Fruit fly (Drosophila melanogaster) whole organism, embryonic: ENCODE results near the gene CG43248.

Source experiments
- Aef1 ChIP-seq: fragments of 200-800 bp; sonication (Bioruptor generic); IDR thresholded peaks from 3 replicates; pipeline ENCODE4 v1.3.6; 2022; ENCODE audit warnings: missing biosample characterization, missing genetic modification characterization
- CG12744 ChIP-seq: fragments of 200-800 bp; sonication (Bioruptor generic); optimal IDR thresholded peaks from 2 replicates; lab custom pipeline; 2016; ENCODE audit warnings: missing biosample characterization, missing genetic modification characterization
- CG12769 ChIP-seq: fragments of 200-800 bp; sonication (Bioruptor generic); optimal IDR thresholded peaks from 2 replicates; lab custom pipeline; 2019; ENCODE audit warnings: missing biosample characterization, mild to moderate bottlenecking, missing genetic modification characterization, moderate library complexity
- CG13287 ChIP-seq: fragments of 200-800 bp; sonication (Bioruptor generic); IDR thresholded peaks from 2 replicates; pipeline ENCODE4 v1.3.6; 2022; ENCODE audit warnings: missing biosample characterization, missing genetic modification characterization; ENCODE audit not compliant: partially characterized antibody
- CG13624 ChIP-seq: fragments of 200-800 bp; sonication (Bioruptor generic); optimal IDR thresholded peaks from 2 replicates; lab custom pipeline; 2016; ENCODE audit warnings: missing biosample characterization, missing genetic modification characterization
- CG14014 ChIP-seq: fragments of 200-800 bp; sonication (Bioruptor generic); IDR thresholded peaks from 2 replicates; pipeline ENCODE4 v1.3.6; 2022; ENCODE audit warnings: missing biosample characterization, missing genetic modification characterization
- CG14860 ChIP-seq: fragments of 200-800 bp; sonication (Bioruptor generic); IDR thresholded peaks from 3 replicates; pipeline ENCODE4 v1.3.6; 2022; ENCODE audit warnings: missing biosample characterization, missing genetic modification characterization; ENCODE audit not compliant: partially characterized antibody
- CG17612 ChIP-seq: fragments of 200-800 bp; sonication (Bioruptor generic); IDR thresholded peaks from 2 replicates; pipeline ENCODE4 v1.3.6; 2022; ENCODE audit warnings: missing biosample characterization, missing genetic modification characterization
- CG17829 ChIP-seq: fragments of 200-800 bp; optimal IDR thresholded peaks from 2 replicates; lab custom pipeline; 2019; ENCODE audit warnings: missing biosample characterization, mild to moderate bottlenecking, missing genetic modification characterization, moderate library complexity
- CG1792 ChIP-seq: fragments of 200-800 bp; sonication (Bioruptor generic); optimal IDR thresholded peaks from 2 replicates; lab custom pipeline; 2016; ENCODE audit warnings: missing biosample characterization, missing genetic modification characterization
- CG18011 ChIP-seq: fragments of 200-800 bp; sonication (Bioruptor generic); optimal IDR thresholded peaks from 2 replicates; lab custom pipeline; 2017; ENCODE audit warnings: missing biosample characterization, missing genetic modification characterization, mild to moderate bottlenecking, moderate library complexity, missing genotype
- CG2199 ChIP-seq: fragments of 200-800 bp; sonication (Bioruptor generic); IDR thresholded peaks from 3 replicates; pipeline ENCODE4 v1.3.6; 2022; ENCODE audit warnings: missing biosample characterization, missing genetic modification characterization
- CG2712 ChIP-seq: fragments of 200-800 bp; optimal IDR thresholded peaks from 3 replicates; lab custom pipeline; 2019; ENCODE audit warnings: missing biosample characterization, mild to moderate bottlenecking, missing genetic modification characterization, moderate library complexity
- CG30020 ChIP-seq: fragments of 200-800 bp; optimal IDR thresholded peaks from 2 replicates; lab custom pipeline; 2019; ENCODE audit warnings: missing biosample characterization, mild to moderate bottlenecking, missing genetic modification characterization, moderate library complexity
- CG30431 ChIP-seq: fragments of 200-800 bp; sonication (Bioruptor generic); optimal IDR thresholded peaks from 2 replicates; lab custom pipeline; 2017; ENCODE audit warnings: missing biosample characterization, missing genetic modification characterization
- CG4360 ChIP-seq: fragments of 200-800 bp; sonication (Bioruptor generic); IDR thresholded peaks from 2 replicates; pipeline ENCODE4 v1.3.6; 2022; ENCODE audit warnings: missing biosample characterization, missing genetic modification characterization
- CG6683 ChIP-seq: fragments of 200-800 bp; sonication (Bioruptor generic); optimal IDR thresholded peaks from 2 replicates; lab custom pipeline; 2017; ENCODE audit warnings: missing biosample characterization, mild to moderate bottlenecking, missing genetic modification characterization, missing genetic modification reagents
- CG7839 ChIP-seq: fragments of 200-800 bp; sonication (Bioruptor generic); optimal IDR thresholded peaks from 3 replicates; lab custom pipeline; 2018; ENCODE audit warnings: missing biosample characterization, mild to moderate bottlenecking, missing genetic modification characterization, moderate library complexity
- D19A ChIP-seq: fragments of 200-800 bp; optimal IDR thresholded peaks from 3 replicates; lab custom pipeline; 2019; ENCODE audit warnings: missing biosample characterization, mild to moderate bottlenecking, missing genetic modification characterization, moderate library complexity
- Dip3 ChIP-seq: fragments of 200-800 bp; sonication (Bioruptor generic); optimal IDR thresholded peaks from 3 replicates; lab custom pipeline; 2016; ENCODE audit warnings: missing biosample characterization, missing genetic modification characterization
- H2.0 ChIP-seq: fragments of 200-800 bp; sonication (Bioruptor generic); IDR thresholded peaks from 2 replicates; pipeline ENCODE4 v1.3.6; 2022; ENCODE audit warnings: missing biosample characterization, missing genetic modification characterization
- HLH54F ChIP-seq: fragments of 200-800 bp; sonication (Bioruptor generic); optimal IDR thresholded peaks from 3 replicates; lab custom pipeline; 2016; ENCODE audit warnings: missing biosample characterization, missing genetic modification characterization
- Hand ChIP-seq: fragments of 200-800 bp; sonication (Bioruptor generic); optimal IDR thresholded peaks from 2 replicates; lab custom pipeline; 2017; ENCODE audit warnings: mild to moderate bottlenecking, missing biosample characterization, missing genetic modification reagents, missing genetic modification characterization
- Hmr ChIP-seq: fragments of 200-800 bp; sonication (Bioruptor generic); optimal IDR thresholded peaks from 3 replicates; lab custom pipeline; 2017; ENCODE audit warnings: mild to moderate bottlenecking, missing biosample characterization, missing genetic modification reagents, missing genetic modification characterization
- Nf-YA ChIP-seq: fragments of 200-800 bp; sonication (Bioruptor generic); IDR thresholded peaks from 2 replicates; pipeline ENCODE4 v1.3.6; 2022; ENCODE audit warnings: missing biosample characterization, missing genetic modification characterization
- NfI ChIP-seq: fragments of 200-800 bp; sonication (Bioruptor generic); optimal IDR thresholded peaks from 3 replicates; lab custom pipeline; 2018; ENCODE audit warnings: missing biosample characterization, mild to moderate bottlenecking, missing genetic modification characterization, moderate library complexity
- Oli ChIP-seq: fragments of 200-800 bp; sonication (Bioruptor generic); optimal IDR thresholded peaks from 2 replicates; lab custom pipeline; 2018; ENCODE audit warnings: missing biosample characterization, mild to moderate bottlenecking, missing genetic modification characterization, moderate library complexity
- Pdp1 ChIP-seq, 2 experiments: fragments of 200-800 bp; sonication (Bioruptor generic); optimal IDR thresholded peaks; 3 replicates each; lab custom pipeline; 2016; ENCODE audit warnings: missing biosample characterization in 2 of 2, missing genetic modification characterization in 2 of 2, mild to moderate bottlenecking in 1 of 2, moderate library complexity in 1 of 2
- Spps ChIP-seq: fragments of 200-800 bp; sonication (Bioruptor generic); optimal IDR thresholded peaks from 2 replicates; lab custom pipeline; 2018; ENCODE audit warnings: missing biosample characterization, mild to moderate bottlenecking, missing genetic modification characterization
- Sry-δ ChIP-seq: fragments of 200-800 bp; sonication (Bioruptor generic); optimal IDR thresholded peaks from 2 replicates; lab custom pipeline; 2016; ENCODE audit warnings: missing biosample characterization, missing genetic modification characterization
- Tbp ChIP-seq: fragments of >200 bp; optimal IDR thresholded peaks from 2 replicates; lab custom pipeline; 2018; ENCODE audit warnings: missing biosample characterization, missing genetic modification characterization
- YL-1 ChIP-seq: fragments of 200-800 bp; sonication (Bioruptor generic); optimal IDR thresholded peaks from 3 replicates; lab custom pipeline; 2017; ENCODE audit warnings: missing biosample characterization, mild to moderate bottlenecking, missing genetic modification characterization
- bcd ChIP-seq: fragments of 200-800 bp; sonication (Bioruptor generic); optimal IDR thresholded peaks from 2 replicates; lab custom pipeline; 2017; ENCODE audit warnings: missing biosample characterization, mild to moderate bottlenecking, missing genetic modification characterization
- btn ChIP-seq: fragments of 200-800 bp; sonication (Bioruptor generic); optimal IDR thresholded peaks from 2 replicates; lab custom pipeline; 2016; ENCODE audit warnings: missing biosample characterization, missing genetic modification characterization
- cwo ChIP-seq: fragments of 200-800 bp; sonication (Bioruptor generic); optimal IDR thresholded peaks from 3 replicates; lab custom pipeline; 2017; ENCODE audit warnings: missing biosample characterization, missing genetic modification characterization, mild to moderate bottlenecking, moderate library complexity, missing genetic modification reagents
- dmrt11E ChIP-seq: fragments of 200-800 bp; sonication (Bioruptor generic); optimal IDR thresholded peaks from 3 replicates; lab custom pipeline; 2018; ENCODE audit warnings: missing biosample characterization, mild to moderate bottlenecking, missing genetic modification characterization, moderate library complexity
- fd3F ChIP-seq: fragments of 200-800 bp; sonication (Bioruptor generic); optimal IDR thresholded peaks from 2 replicates; lab custom pipeline; 2018; ENCODE audit warnings: missing biosample characterization, mild to moderate bottlenecking, missing genetic modification characterization, moderate library complexity
- fd96Cb ChIP-seq: fragments of 200-800 bp; sonication (Bioruptor generic); optimal IDR thresholded peaks from 2 replicates; lab custom pipeline; 2018; ENCODE audit warnings: missing biosample characterization, mild to moderate bottlenecking, missing genetic modification characterization, moderate library complexity
- gcm ChIP-seq: fragments of 200-800 bp; sonication (Bioruptor generic); optimal IDR thresholded peaks from 2 replicates; lab custom pipeline; 2019; ENCODE audit warnings: missing biosample characterization, mild to moderate bottlenecking, missing genetic modification characterization, moderate library complexity
- gfzf ChIP-seq: fragments of 200-800 bp; sonication (Bioruptor generic); optimal IDR thresholded peaks from 2 replicates; lab custom pipeline; 2016; ENCODE audit warnings: missing biosample characterization, mild to moderate bottlenecking, missing genetic modification characterization, moderate library complexity
- gsb-n ChIP-seq: fragments of 200-800 bp; sonication (Bioruptor generic); optimal IDR thresholded peaks from 3 replicates; lab custom pipeline; 2018; ENCODE audit warnings: missing biosample characterization, mild to moderate bottlenecking, missing genetic modification characterization
- hth ChIP-seq: fragments of >200 bp; optimal IDR thresholded peaks from 2 replicates; lab custom pipeline; 2017; ENCODE audit warnings: inconsistent platforms
- kah ChIP-seq: fragments of 200-800 bp; sonication (Bioruptor generic); optimal IDR thresholded peaks from 2 replicates; lab custom pipeline; 2018; ENCODE audit warnings: missing biosample characterization, mild to moderate bottlenecking, missing genetic modification characterization
- nau ChIP-seq: fragments of 200-800 bp; sonication (Bioruptor generic); optimal IDR thresholded peaks from 3 replicates; lab custom pipeline; 2017; ENCODE audit warnings: missing biosample characterization, mild to moderate bottlenecking, missing genetic modification characterization, missing genetic modification reagents
- odd ChIP-seq: fragments of 200-800 bp; sonication (Bioruptor generic); optimal IDR thresholded peaks from 2 replicates; lab custom pipeline; 2017; ENCODE audit warnings: missing biosample characterization, mild to moderate bottlenecking, missing genetic modification characterization
- pb ChIP-seq: fragments of 200-800 bp; sonication (Bioruptor generic); optimal IDR thresholded peaks from 3 replicates; lab custom pipeline; 2016; ENCODE audit warnings: missing biosample characterization, missing genetic modification characterization
- pfk ChIP-seq: fragments of 200-800 bp; sonication (Bioruptor generic); optimal IDR thresholded peaks from 2 replicates; lab custom pipeline; 2018; ENCODE audit warnings: missing biosample characterization, mild to moderate bottlenecking, missing genetic modification characterization, moderate library complexity
- row ChIP-seq: fragments of 200-800 bp; sonication (Bioruptor generic); IDR thresholded peaks from 3 replicates; pipeline ENCODE4 v1.3.6; 2022; ENCODE audit warnings: missing biosample characterization, missing genetic modification characterization
- sob ChIP-seq: fragments of 200-800 bp; sonication (Bioruptor generic); IDR thresholded peaks from 2 replicates; pipeline ENCODE4 v1.3.6; 2022; ENCODE audit warnings: missing biosample characterization, missing genetic modification characterization
- wdn ChIP-seq: fragments of 200-800 bp; sonication (Bioruptor generic); IDR thresholded peaks from 2 replicates; pipeline ENCODE4 v1.3.6; 2022; ENCODE audit warnings: missing biosample characterization, missing genetic modification characterization
- zen2 ChIP-seq: fragments of 200-800 bp; sonication (Bioruptor generic); IDR thresholded peaks from 3 replicates; pipeline ENCODE4 v1.3.6; 2022; ENCODE audit warnings: missing biosample characterization, missing genetic modification characterization; ENCODE audit not compliant: partially characterized antibody

The CG43248 gene

DNA sequence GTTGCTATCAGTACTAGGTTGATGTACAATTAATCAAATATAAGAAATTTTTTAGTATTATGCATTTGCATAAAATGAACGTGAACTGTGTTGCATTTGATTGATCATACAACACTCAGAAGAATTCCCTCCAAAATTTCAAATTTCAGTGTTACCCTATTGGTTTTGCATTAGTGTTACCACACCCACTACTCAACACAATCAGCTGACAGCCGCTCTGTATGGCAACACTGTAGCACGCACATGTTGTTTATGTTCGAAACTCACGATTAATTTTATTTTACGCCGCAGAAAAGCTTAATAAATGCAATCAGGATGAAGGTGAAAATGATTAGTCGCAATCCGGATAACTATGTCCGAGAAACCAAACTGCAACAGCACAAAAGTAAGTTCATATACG, 32.5 kb downstream of the CG43248 start, which contains the start of gene CG7275 (continued):
- TF ChIP-seq D19A (tag; lab: Kevin White, UChicago), result no peak
- no peak for TF ChIP-seq pfk (GFP tag; lab: Kevin White, UChicago)
- TF ChIP-seq H2.0 (GFP tag; lab: Robert Waterston, UW), result no peak
- peak; percentile 4 for TF ChIP-seq Sry-δ
- no peak for TF ChIP-seq Oli (tag; lab: Kevin White, UChicago)
- no peak for TF ChIP-seq CG14860
- no peak for TF ChIP-seq fd3F (GFP tag; lab: Kevin White, UChicago)
- TF ChIP-seq Nf-YA (GFP tag; lab: Robert Waterston, UW), result no peak
- TF ChIP-seq CG6683 (GFP tag; lab: Kevin White, UChicago), result no peak
- peak; percentile 9 for TF ChIP-seq CG17829 (tag; lab: Kevin White, UChicago)
- no peak for TF ChIP-seq Spps
- TF ChIP-seq CG12769, result no peak
- TF ChIP-seq cwo (GFP tag; lab: Kevin White, UChicago), result no peak
- no peak for TF ChIP-seq Hand
- no peak for TF ChIP-seq sob
- TF ChIP-seq fd96Cb (tag; lab: Kevin White, UChicago), result no peak
- no peak for TF ChIP-seq gcm (GFP tag; lab: Kevin White, UChicago)
- no peak for TF ChIP-seq CG7839
- no peak for TF ChIP-seq Pdp1 (GFP tag; optimal IDR thresholded peaks at IDR 0.05; lab: Kevin White, UChicago)
- no peak for TF ChIP-seq CG30431
- no peak for TF ChIP-seq CG2199 (GFP tag; lab: Robert Waterston, UW)
- no peak for TF ChIP-seq CG14014 (GFP tag; lab: Robert Waterston, UW)
- TF ChIP-seq CG13287 (GFP tag; lab: Robert Waterston, UW), result peak; percentile 71
- TF ChIP-seq kah (GFP tag; lab: Kevin White, UChicago), result no peak
- peak; percentile 6 for TF ChIP-seq NfI (GFP tag; lab: Kevin White, UChicago)
- TF ChIP-seq CG30020 (tag; lab: Kevin White, UChicago), result no peak
- no peak for TF ChIP-seq odd (GFP tag; lab: Kevin White, UChicago)
- TF ChIP-seq CG2712 (tag; lab: Kevin White, UChicago), result peak; percentile 2
- peak; percentile 11 for TF ChIP-seq Hmr (GFP tag; lab: Kevin White, UChicago)
- TF ChIP-seq HLH54F (GFP tag; lab: Kevin White, UChicago), result no peak
- TF ChIP-seq bcd (GFP tag; lab: Kevin White, UChicago), result no peak
- no peak for TF ChIP-seq pb
- TF ChIP-seq zen2, result no peak
- no peak for TF ChIP-seq gsb-n (tag; lab: Kevin White, UChicago)
- no peak for TF ChIP-seq CG17612 (GFP tag; lab: Robert Waterston, UW)
- TF ChIP-seq hth (lab: Kevin White, UChicago), result no peak
- TF ChIP-seq CG12744, result no peak
- TF ChIP-seq dmrt11E, result no peak
- peak; percentile 67 for TF ChIP-seq CG18011 (GFP tag; lab: Kevin White, UChicago)
- TF ChIP-seq YL-1, result peak; percentile 71
- TF ChIP-seq gfzf (GFP tag; lab: Kevin White, UChicago), result peak; percentile 26
- no peak for TF ChIP-seq Aef1 (GFP tag; lab: Robert Waterston, UW)
- peak; percentile 16; the same call in 1 of the 3 replicates for TF ChIP-seq row (GFP tag; lab: Robert Waterston, UW)
- TF ChIP-seq CG13624 (GFP tag; lab: Kevin White, UChicago), result peak; percentile 55
- no peak for TF ChIP-seq btn
- TF ChIP-seq CG4360, result no peak
- TF ChIP-seq Tbp, result no peak
- no peak for TF ChIP-seq Dip3 (GFP tag; lab: Kevin White, UChicago)
- peak; percentile 7 for TF ChIP-seq nau (GFP tag; lab: Kevin White, UChicago)
- no peak for TF ChIP-seq wdn (GFP tag; lab: Robert Waterston, UW)
- no peak for TF ChIP-seq CG1792 (GFP tag; lab: Kevin White, UChicago)
